Fruit fly (Drosophila melanogaster) whole organism, larva: ENCODE results near the gene CG1764.

Experiments
- noc ChIP-seq: fragments of 200-800 bp; sonication (Bioruptor generic); optimal IDR thresholded peaks from 3 replicates; lab custom pipeline; 2019; ENCODE audit warnings: missing biosample characterization, mild to moderate bottlenecking, missing genetic modification characterization, moderate library complexity

The CG1764 gene

dm6 chrX:13258048-13258756 is 44.0 kb downstream of the CG1764 start, which contains the start of the genes mew and CG15742:
TSS of gene mew (minus strand) at chrX:13258490.
TSS of gene CG15742 (minus strand) at chrX:13258495.
- no peak for TF ChIP-seq noc (tag; lab: Kevin White, UChicago)

dm6 chrX:13256967-13257366 is 45.2 kb downstream of the CG1764 start:
- no peak for TF ChIP-seq noc (tag; lab: Kevin White, UChicago)

dm6 chrX:13254442-13254841 is 47.8 kb downstream of the CG1764 start:
- TF ChIP-seq noc (tag; lab: Kevin White, UChicago) = no peak

- peak; percentile 1 for TF ChIP-seq noc (tag; lab: Kevin White, UChicago)
These were observed 49.0 kb downstream of the CG1764 start for dm6 chrX:13253062-13253724.

DNA sequence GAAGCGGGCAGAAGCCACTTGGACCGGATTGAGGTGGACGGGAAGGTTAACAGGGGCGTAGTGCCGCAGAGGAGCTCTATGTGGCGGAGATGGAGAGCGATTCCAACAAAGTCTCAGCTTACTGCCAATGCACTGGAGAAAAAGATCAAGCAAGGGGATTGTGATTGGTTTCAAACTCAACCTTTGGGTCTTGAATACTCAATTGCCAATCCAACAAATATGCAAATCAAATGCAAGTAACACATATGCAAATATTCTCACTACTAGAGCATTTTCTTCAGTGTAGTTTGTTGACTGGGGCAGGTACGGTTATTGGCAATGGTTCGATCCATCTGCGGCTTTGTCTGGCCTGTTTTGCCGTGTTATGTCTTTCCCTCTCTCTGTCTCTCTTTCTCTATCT is 50.9 kb downstream of the CG1764 start:
- peak; percentile 86 for TF ChIP-seq noc (tag; lab: Kevin White, UChicago)

DNA sequence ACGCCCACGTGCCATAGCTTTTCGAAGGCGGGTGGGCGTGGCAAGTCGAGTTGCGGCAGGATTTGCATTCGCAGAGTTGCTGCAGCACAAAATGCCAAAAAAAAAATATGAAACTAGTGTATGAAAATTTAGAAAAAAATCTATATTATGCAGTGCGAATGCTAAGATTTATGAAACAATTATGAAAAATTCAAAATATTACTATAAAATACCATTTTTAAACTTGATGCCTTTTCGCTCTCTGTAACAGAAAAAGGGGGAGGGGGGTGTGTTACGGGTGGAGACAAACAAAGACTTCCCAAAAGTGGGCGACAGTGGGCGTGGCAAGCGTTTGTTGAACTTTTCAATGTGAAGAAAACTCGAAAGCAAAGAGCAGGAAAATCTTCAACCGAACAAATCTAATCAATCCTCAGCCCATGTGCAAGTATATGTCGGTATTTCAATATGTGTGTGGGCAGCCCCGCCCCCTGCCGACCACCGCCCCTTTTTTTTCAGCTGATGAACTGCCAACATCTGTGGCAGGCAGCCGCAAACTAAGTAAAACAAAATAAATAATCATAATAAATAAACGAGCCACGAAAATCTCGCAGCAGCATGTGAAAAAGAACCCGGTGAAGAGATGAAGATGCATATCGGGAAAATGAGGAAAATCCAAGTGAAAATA is 52.4 kb downstream of the CG1764 start:
- TF ChIP-seq noc (tag; lab: Kevin White, UChicago) = no peak

dm6 chrX:13248515-13248914 is 53.7 kb downstream of the CG1764 start:
- TF ChIP-seq noc (tag; lab: Kevin White, UChicago) = no peak

DNA sequence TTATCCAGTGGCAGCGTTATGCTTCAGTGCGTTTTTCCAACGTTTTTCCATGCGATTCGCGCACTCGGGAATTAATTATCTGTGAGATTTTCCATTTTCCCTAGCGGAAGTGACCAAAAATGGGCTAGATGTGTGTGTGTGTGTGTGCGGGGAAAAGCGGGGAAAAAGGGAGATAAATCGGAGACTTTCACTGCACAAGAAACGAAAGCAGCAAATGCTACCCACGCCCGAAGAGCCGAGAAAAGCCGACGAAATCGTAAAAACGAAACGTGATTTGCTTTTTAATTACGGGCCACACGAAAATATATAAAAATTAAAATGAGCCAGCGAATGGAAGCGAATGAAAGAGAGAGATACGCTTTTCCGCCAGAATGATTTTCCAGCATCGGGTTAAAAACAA is 54.4 kb downstream of the CG1764 start:
- no peak for TF ChIP-seq noc (tag; lab: Kevin White, UChicago)

dm6 chrX:13245767-13246166 is 56.4 kb downstream of the CG1764 start:
- TF ChIP-seq noc (tag; lab: Kevin White, UChicago) = no peak
